Fruit fly (Drosophila melanogaster) whole organism, wandering third instar larva: ENCODE data around the gene IscU.

Experiments used
- Abd-B ChIP-seq: fragments of >200 bp; optimal IDR thresholded peaks from 2 replicates; lab custom pipeline; 2017; ENCODE audit warnings: missing biosample characterization, missing genetic modification characterization
- CG32264 ChIP-seq: fragments of 200-800 bp; sonication (Bioruptor generic); optimal IDR thresholded peaks from 2 replicates; lab custom pipeline; 2016; ENCODE audit warnings: missing biosample characterization, missing genetic modification characterization
- CG9705 ChIP-seq: fragments of 200-800 bp; sonication (Bioruptor generic); optimal IDR thresholded peaks from 2 replicates; lab custom pipeline; 2018; ENCODE audit warnings: missing biosample characterization, mild to moderate bottlenecking, missing genetic modification characterization
- Dif ChIP-seq: fragments of 200-275, 200-300 bp; sonication (Bioruptor generic); optimal IDR thresholded peaks from 2 replicates; lab custom pipeline; 2018; ENCODE audit warnings: missing biosample characterization, missing genetic modification characterization; ENCODE audit not compliant: partially characterized antibody
- HLH106 ChIP-seq: fragments of 200-800 bp; optimal IDR thresholded peaks from 3 replicates; lab custom pipeline; 2019; ENCODE audit warnings: missing biosample characterization, mild to moderate bottlenecking, missing genetic modification characterization, moderate library complexity
- Hnf4 ChIP-seq: fragments of 200-800 bp; sonication (Bioruptor generic); optimal IDR thresholded peaks from 2 replicates; lab custom pipeline; 2016; ENCODE audit warnings: missing biosample characterization, mild to moderate bottlenecking, missing genetic modification characterization
- Hr78 ChIP-seq: fragments of >200 bp; optimal IDR thresholded peaks from 2 replicates; lab custom pipeline; 2017; ENCODE audit warnings: missing biosample characterization, missing genetic modification characterization
- Hr83 ChIP-seq: fragments of 200-300 bp; sonication (Bioruptor generic); optimal IDR thresholded peaks from 2 replicates; lab custom pipeline; 2016; ENCODE audit warnings: missing biosample characterization, mild to moderate bottlenecking, missing genetic modification characterization, moderate library complexity; ENCODE audit not compliant: poor library complexity, severe bottlenecking
- Jra ChIP-seq: sonication (Bioruptor generic); optimal IDR thresholded peaks from 2 replicates; lab custom pipeline; 2016; ENCODE audit warnings: missing biosample characterization, missing genetic modification characterization
- Mio ChIP-seq: sonication (Bioruptor generic); optimal IDR thresholded peaks from 2 replicates; lab custom pipeline; 2016; ENCODE audit warnings: missing biosample characterization, missing genetic modification characterization
- Myc ChIP-seq: fragments of >200 bp; optimal IDR thresholded peaks from 2 replicates; lab custom pipeline; 2017
- OdsH ChIP-seq: fragments of 200-800 bp; sonication (Bioruptor generic); optimal IDR thresholded peaks from 2 replicates; lab custom pipeline; 2016; ENCODE audit warnings: missing biosample characterization, mild to moderate bottlenecking, missing genetic modification characterization
- Rel ChIP-seq, 2 experiments: fragments of 200-800 bp; sonication (Bioruptor generic) in 1 of 2; optimal IDR thresholded peaks; 2 replicates in 1 of 2; 3 replicates in 1 of 2; lab custom pipeline; 2016 to 2019; ENCODE audit warnings: mild to moderate bottlenecking in 2 of 2, missing biosample characterization in 2 of 2, missing genetic modification characterization in 2 of 2, moderate library complexity in 1 of 2
- Sp1 ChIP-seq: fragments of 200-800 bp; sonication (Bioruptor generic); optimal IDR thresholded peaks from 3 replicates; lab custom pipeline; 2019; ENCODE audit warnings: missing biosample characterization, mild to moderate bottlenecking, missing genetic modification characterization, moderate library complexity
- Vsx2 ChIP-seq: fragments of 200-300, 225-300 bp; sonication (Bioruptor generic); optimal IDR thresholded peaks from 2 replicates; lab custom pipeline; 2018; ENCODE audit warnings: missing biosample characterization, missing genetic modification characterization; ENCODE audit not compliant: partially characterized antibody
- br ChIP-seq: fragments of 200-800 bp; sonication (Bioruptor generic); optimal IDR thresholded peaks from 2 replicates; lab custom pipeline; 2016; ENCODE audit warnings: missing biosample characterization, missing genetic modification characterization
- brk ChIP-seq: fragments of 200-800 bp; sonication (Bioruptor generic); optimal IDR thresholded peaks from 2 replicates; lab custom pipeline; 2016; ENCODE audit warnings: missing biosample characterization, mild to moderate bottlenecking, missing genetic modification characterization
- dl ChIP-seq, 2 experiments: fragments of 175-275, 200-275 bp in 1 of 2; fragments of 200-275 bp in 1 of 2; sonication (Bioruptor generic); optimal IDR thresholded peaks; lab custom pipeline; 2018; ENCODE audit warnings: mild to moderate bottlenecking in 2 of 2, missing biosample characterization in 2 of 2, missing genetic modification characterization in 2 of 2, moderate library complexity in 2 of 2; ENCODE audit not compliant: partially characterized antibody in 2 of 2, insufficient read depth in 1 of 2
- dmrt93B ChIP-seq: fragments of 200-800 bp; sonication (Bioruptor generic); optimal IDR thresholded peaks from 2 replicates; lab custom pipeline; 2018; ENCODE audit warnings: missing biosample characterization, mild to moderate bottlenecking, missing genetic modification characterization
- dsf ChIP-seq: sonication (Bioruptor generic); optimal IDR thresholded peaks from 2 replicates; lab custom pipeline; 2016; ENCODE audit warnings: missing biosample characterization, missing genetic modification characterization, borderline replicate concordance
- ey ChIP-seq: fragments of 200-800 bp; sonication (Bioruptor generic); optimal IDR thresholded peaks from 2 replicates; lab custom pipeline; 2016; ENCODE audit warnings: missing biosample characterization, missing genetic modification characterization
- foxo ChIP-seq, 2 experiments: fragments of 200-800 bp; sonication (Bioruptor generic); optimal IDR thresholded peaks; 2 replicates in 1 of 2; 3 replicates in 1 of 2; lab custom pipeline; 2016 to 2017; ENCODE audit warnings: missing biosample characterization in 2 of 2, missing genetic modification characterization in 2 of 2
- h ChIP-seq: fragments of 200-800 bp; sonication (Bioruptor generic); optimal IDR thresholded peaks from 3 replicates; lab custom pipeline; 2016; ENCODE audit warnings: missing biosample characterization, mild to moderate bottlenecking, missing genetic modification characterization
- jim ChIP-seq: fragments of 175-275, 200-325 bp; sonication (Bioruptor generic); optimal IDR thresholded peaks from 2 replicates; lab custom pipeline; 2016; ENCODE audit warnings: missing biosample characterization, mild to moderate bottlenecking, missing genetic modification characterization
- lola ChIP-seq: fragments of >200 bp; optimal IDR thresholded peaks from 2 replicates; lab custom pipeline; 2017; ENCODE audit warnings: missing biosample characterization, missing genetic modification characterization
- pan ChIP-seq: fragments of >200 bp; optimal IDR thresholded peaks from 2 replicates; lab custom pipeline; 2017
- psq ChIP-seq: fragments of 200-800 bp; sonication (Bioruptor generic); optimal IDR thresholded peaks from 3 replicates; lab custom pipeline; 2017; ENCODE audit warnings: missing biosample characterization, mild to moderate bottlenecking, missing genetic modification characterization, moderate library complexity
- rgr ChIP-seq: fragments of 200-800 bp; sonication (Bioruptor generic); optimal IDR thresholded peaks from 3 replicates; lab custom pipeline; 2016; ENCODE audit warnings: missing biosample characterization, mild to moderate bottlenecking, missing genetic modification characterization
- sage ChIP-seq: fragments of 200-800 bp; sonication (Bioruptor generic); optimal IDR thresholded peaks from 2 replicates; lab custom pipeline; 2016; ENCODE audit warnings: missing biosample characterization, mild to moderate bottlenecking, missing genetic modification characterization
- tai ChIP-seq: sonication (Bioruptor generic); optimal IDR thresholded peaks from 2 replicates; lab custom pipeline; 2016; ENCODE audit warnings: missing biosample characterization, missing genetic modification characterization
- usp ChIP-seq: fragments of >200 bp; optimal IDR thresholded peaks from 2 replicates; lab custom pipeline; 2017; ENCODE audit warnings: missing biosample characterization, missing genetic modification characterization
- woc ChIP-seq: sonication (Bioruptor generic); optimal IDR thresholded peaks from 2 replicates; lab custom pipeline; 2016; ENCODE audit warnings: missing biosample characterization, mild to moderate bottlenecking, missing genetic modification characterization

The IscU gene

DNA sequence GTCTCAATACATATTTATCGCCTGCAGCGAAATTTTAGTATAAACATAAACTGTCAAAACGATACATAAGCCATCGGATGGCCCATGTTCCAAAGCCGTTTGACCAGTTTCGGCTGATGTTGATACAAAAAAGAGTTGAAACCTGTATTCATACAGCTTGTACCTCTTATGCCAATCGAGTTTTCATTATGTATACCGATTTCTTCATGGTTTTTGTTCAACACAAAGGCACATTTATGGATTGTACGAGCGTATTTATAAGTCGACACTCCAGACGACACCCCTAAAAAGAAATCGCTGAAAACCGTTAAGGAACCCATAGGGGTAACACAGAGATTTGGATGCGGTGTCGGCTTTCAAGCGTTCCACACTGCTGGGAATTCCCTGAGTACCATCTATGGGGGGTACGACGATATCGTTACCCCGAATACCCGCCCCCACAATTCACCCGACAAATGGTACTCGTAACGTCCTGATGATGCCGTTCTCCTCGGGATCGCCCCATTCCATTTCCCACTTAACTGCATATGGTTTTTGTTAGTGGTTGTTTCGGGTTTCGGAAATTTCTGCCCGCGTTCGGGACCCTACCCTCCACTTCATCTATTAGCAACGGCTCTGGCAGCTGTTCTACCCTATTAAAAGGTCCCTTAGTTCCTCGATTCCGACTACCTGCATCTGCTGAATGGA lies 16.0 kb downstream of the IscU start:
- no peak for TF ChIP-seq dmrt93B (GFP tag; lab: Kevin White, UChicago)
- peak; percentile 66 for TF ChIP-seq Dif
- TF ChIP-seq HLH106 (tag; lab: Kevin White, UChicago): no peak
- TF ChIP-seq OdsH: no peak
- TF ChIP-seq usp (GFP tag; lab: Kevin White, UChicago): no peak
- TF ChIP-seq ey: peak; percentile 26
- no peak for TF ChIP-seq rgr (GFP tag; lab: Kevin White, UChicago)
- no peak for TF ChIP-seq dl (GFP tag; optimal IDR thresholded peaks at IDR 0.05; lab: Kevin White, UChicago; ENCODE audit: insufficient read depth in 1 of 2, partially characterized antibody in 2 of 2)
- TF ChIP-seq woc (GFP tag; lab: Kevin White, UChicago): peak; percentile 46
- no peak for TF ChIP-seq pan (lab: Kevin White, UChicago)
- no peak for TF ChIP-seq Jra (GFP tag; lab: Kevin White, UChicago)
- no peak for TF ChIP-seq foxo (GFP tag; optimal IDR thresholded peaks at IDR 0.05; lab: Kevin White, UChicago)
- peak; percentile 5 for TF ChIP-seq brk (GFP tag; lab: Kevin White, UChicago)
- TF ChIP-seq Rel (GFP tag; optimal IDR thresholded peaks at IDR 0.05; lab: Kevin White, UChicago): no peak
- peak; percentile 87 for TF ChIP-seq Rel (tag; optimal IDR thresholded peaks at IDR 0.05; lab: Kevin White, UChicago)
- peak; percentile 11 for TF ChIP-seq Hnf4
- no peak for TF ChIP-seq Myc
- TF ChIP-seq, all 38 proteins: peak for 6

DNA sequence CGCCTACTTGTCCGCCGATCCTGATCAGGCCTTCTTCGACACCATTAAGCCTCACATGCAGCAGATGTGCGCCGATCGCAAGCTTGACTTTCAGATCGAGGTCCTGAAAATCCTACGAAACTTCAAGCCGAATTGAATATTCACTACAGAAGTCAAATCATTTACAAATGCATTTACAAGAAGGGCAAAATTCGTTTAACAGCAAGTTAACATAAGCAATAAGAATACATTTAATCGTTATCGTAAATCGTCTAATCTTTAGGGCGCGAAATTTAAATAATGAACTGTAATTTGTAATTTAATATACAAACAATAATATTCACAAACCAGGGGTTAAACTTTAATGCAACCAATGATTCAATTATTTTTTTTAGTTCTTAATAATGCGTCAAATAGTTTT lies 16.9 kb downstream of the IscU start:
- TF ChIP-seq br: no peak
- no peak for TF ChIP-seq tai
- no peak for TF ChIP-seq Sp1 (GFP tag; lab: Kevin White, UChicago)
- no peak for TF ChIP-seq foxo (GFP tag; optimal IDR thresholded peaks at IDR 0.05; lab: Kevin White, UChicago)
- no peak for TF ChIP-seq jim (GFP tag; lab: Kevin White, UChicago)
- no peak for TF ChIP-seq dmrt93B (GFP tag; lab: Kevin White, UChicago)
- TF ChIP-seq CG32264: no peak
- TF ChIP-seq Hr83 (GFP tag; lab: Kevin White, UChicago): no peak
- no peak for TF ChIP-seq Mio (GFP tag; lab: Kevin White, UChicago)
- no peak for TF ChIP-seq HLH106 (tag; lab: Kevin White, UChicago)
- TF ChIP-seq Abd-B (GFP tag; lab: Kevin White, UChicago): no peak
- TF ChIP-seq dsf (GFP tag; lab: Kevin White, UChicago): no peak
- TF ChIP-seq Hr78 (GFP tag; lab: Kevin White, UChicago): no peak
- no peak for TF ChIP-seq lola (GFP tag; lab: Kevin White, UChicago)
- no peak for TF ChIP-seq Jra (GFP tag; lab: Kevin White, UChicago)
- TF ChIP-seq h (GFP tag; lab: Kevin White, UChicago): no peak
- no peak for TF ChIP-seq CG9705 (GFP tag; lab: Kevin White, UChicago)
- no peak for TF ChIP-seq dl (GFP tag; optimal IDR thresholded peaks at IDR 0.05; lab: Kevin White, UChicago; ENCODE audit: insufficient read depth in 1 of 2, partially characterized antibody in 2 of 2)
- no peak for TF ChIP-seq psq (GFP tag; lab: Kevin White, UChicago)

DNA sequence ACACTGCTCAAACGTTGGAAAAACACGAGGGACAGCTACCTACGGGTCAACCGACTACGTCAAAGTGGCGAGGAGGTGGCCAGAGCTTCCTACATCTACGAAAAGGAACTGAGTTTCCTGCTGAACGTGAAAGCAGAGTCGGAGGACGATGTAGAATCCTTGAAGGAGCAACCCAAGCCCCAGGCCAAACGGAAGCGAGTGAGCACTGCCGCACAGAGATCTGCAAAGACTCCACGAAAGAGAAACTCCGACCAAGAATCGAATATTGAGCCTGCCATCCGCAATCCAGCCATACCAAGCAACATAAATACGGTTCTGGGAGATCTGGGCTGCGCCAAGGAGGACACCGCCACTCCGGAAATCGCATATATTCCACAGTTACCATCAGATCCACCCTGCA lies 17.3 kb downstream of the IscU start:
- no peak for TF ChIP-seq OdsH
- TF ChIP-seq usp (GFP tag; lab: Kevin White, UChicago): no peak
- no peak for TF ChIP-seq lola (GFP tag; lab: Kevin White, UChicago)
- no peak for TF ChIP-seq pan (lab: Kevin White, UChicago)
- TF ChIP-seq sage (GFP tag; lab: Kevin White, UChicago): no peak
- no peak for TF ChIP-seq Hr78 (GFP tag; lab: Kevin White, UChicago)
- no peak for TF ChIP-seq CG32264
- no peak for TF ChIP-seq Hr83 (GFP tag; lab: Kevin White, UChicago)
- TF ChIP-seq Abd-B (GFP tag; lab: Kevin White, UChicago): no peak
- no peak for TF ChIP-seq Vsx2 (GFP tag; lab: Kevin White, UChicago)
- TF ChIP-seq jim (GFP tag; lab: Kevin White, UChicago): no peak

DNA sequence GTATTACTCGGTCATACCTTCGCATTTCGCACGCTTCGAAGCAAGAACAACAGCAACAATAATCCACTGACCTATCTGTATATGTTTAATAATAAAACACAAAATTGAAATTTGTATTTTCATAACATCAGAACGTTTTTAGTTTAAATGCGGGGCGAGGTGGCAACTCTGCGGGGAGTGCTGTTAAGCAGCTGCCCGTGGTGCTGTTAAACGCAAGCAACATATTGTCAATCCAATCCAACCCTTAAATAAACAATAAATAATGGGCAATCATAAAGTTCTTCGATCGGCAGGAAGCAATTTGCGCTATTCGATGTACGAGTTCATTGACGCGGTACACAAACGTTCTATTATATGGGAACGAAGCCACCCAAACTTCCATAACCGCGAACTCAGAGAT lies 17.9 kb downstream of the IscU start, which contains the start of gene hng2:
TSS of gene hng2 (plus strand) at position 219 of the 400 bp plus-strand sequence.
- TF ChIP-seq Mio (GFP tag; lab: Kevin White, UChicago) (no peak), Myc (peak; percentile 9), Rel (GFP tag; optimal IDR thresholded peaks at IDR 0.05; lab: Kevin White, UChicago) (no peak), Rel (tag; optimal IDR thresholded peaks at IDR 0.05; lab: Kevin White, UChicago) (no peak), sage (GFP tag; lab: Kevin White, UChicago) (no peak), rgr (GFP tag; lab: Kevin White, UChicago) (no peak)
